Worm (Caenorhabditis elegans): Measurements from ENCODE around the gene ZK512.11.
A peak's percentile ranks its signal among the peaks of the same experiment; 100 is the strongest.

ZK512.11 gene

DNA sequence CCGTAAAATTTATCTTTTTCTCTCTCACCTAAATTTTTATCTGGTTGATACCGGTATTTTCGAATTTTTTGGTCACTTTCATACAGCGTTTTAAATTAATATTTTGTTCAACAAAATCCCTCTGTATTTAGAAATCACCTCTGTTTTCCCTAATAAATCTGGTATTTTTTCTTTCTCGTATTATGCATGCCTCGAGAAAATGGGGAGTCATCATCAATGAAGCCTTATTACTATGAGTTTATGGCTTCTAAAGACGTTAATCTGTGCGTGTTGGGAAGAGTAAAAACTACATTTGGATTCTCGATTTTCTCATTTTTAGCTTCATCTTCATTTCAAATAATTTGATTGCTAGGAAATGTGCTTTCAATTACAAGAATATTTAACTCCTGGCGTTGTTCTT lies 41.7 kb downstream of the ZK512.11 start, which contains the start of gene ZC84.7:
Gene ZC84.7 (plus strand): TSS at position 301 of the 400 bp plus-strand sequence.
- TF ChIP-seq ceh-16 (tag; optimal IDR thresholded peaks at IDR 0.05) (no peak), nhr-28 (tag; optimal IDR thresholded peaks at IDR 0.05) (no peak), eor-1 (tag; optimal IDR thresholded peaks at IDR 0.05) (no peak), nhr-23 (tag; optimal IDR thresholded peaks at IDR 0.05) (no peak), lin-15B (tag; optimal IDR thresholded peaks at IDR 0.05) (no peak), nhr-67 (tag; optimal IDR thresholded peaks at IDR 0.05) (no peak), fos-1 (tag; optimal IDR thresholded peaks at IDR 0.05) (no peak), ztf-4 (tag; optimal IDR thresholded peaks at IDR 0.05) (no peak), mml-1 (tag; optimal IDR thresholded peaks at IDR 0.05) (no peak), hmg-11 (tag; optimal IDR thresholded peaks at IDR 0.05) (no peak), elt-3 (tag; optimal IDR thresholded peaks at IDR 0.05) (no peak), pha-4 (tag; optimal IDR thresholded peaks at IDR 0.05) (no peak)

DNA sequence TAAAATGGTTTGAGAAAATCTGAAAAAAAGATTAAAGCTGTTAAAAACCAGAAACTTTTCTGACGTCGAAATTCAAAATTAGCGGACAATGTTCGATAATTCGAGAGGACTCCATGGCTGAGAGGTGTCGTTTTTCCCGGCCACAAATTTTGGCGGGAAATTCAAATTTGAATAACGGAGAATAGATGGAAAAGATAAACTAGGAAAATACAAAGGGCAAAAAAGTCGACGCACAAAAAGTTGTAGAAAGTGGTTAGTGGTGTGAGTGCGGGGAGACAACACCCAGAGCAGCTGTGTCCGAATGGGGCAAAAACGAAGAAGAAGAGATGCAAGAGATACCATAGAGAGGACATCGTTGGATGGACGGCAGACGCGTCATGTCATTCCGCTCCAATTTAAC lies 47.1 kb downstream of the ZK512.11 start, which contains the start of gene cls-3:
Gene cls-3 (minus strand): TSS at position 19 of the 400 bp plus-strand sequence.
- TF ChIP-seq mml-1 (tag; optimal IDR thresholded peaks at IDR 0.05) (no peak), lin-15B (tag; optimal IDR thresholded peaks at IDR 0.05) (peak; percentile 40), ZK546.5 (tag; optimal IDR thresholded peaks at IDR 0.05) (no peak), pqm-1 (tag; optimal IDR thresholded peaks at IDR 0.05) (no peak), sea-2 (GFP tag; optimal IDR thresholded peaks at IDR 0.05) (no peak), lin-39 (tag; optimal IDR thresholded peaks at IDR 0.05) (peak; percentile 43), fkh-10 (GFP tag; optimal IDR thresholded peaks at IDR 0.05) (peak; percentile 15), nhr-25 (tag; optimal IDR thresholded peaks at IDR 0.05) (no peak), egl-5 (tag; optimal IDR thresholded peaks at IDR 0.05) (no peak), lsy-12 (tag; optimal IDR thresholded peaks at IDR 0.05) (peak; percentile 7), nhr-237 (tag; optimal IDR thresholded peaks at IDR 0.05) (no peak), eor-1 (tag; optimal IDR thresholded peaks at IDR 0.05) (no peak), nfya-1 (tag; optimal IDR thresholded peaks at IDR 0.05; ENCODE audit: insufficient read depth) (peak; percentile 63), ceh-9 (tag; optimal IDR thresholded peaks at IDR 0.05) (no peak), skn-1 (tag; optimal IDR thresholded peaks at IDR 0.05) (peak; percentile 13), daf-12 (tag; optimal IDR thresholded peaks at IDR 0.05) (no peak)
